Worm (Caenorhabditis elegans) whole organism, young adult: Measurements from ENCODE around the gene ttr-39.

Experiments used
- F10E7.11 ChIP-seq: sonication (generic microtip); optimal IDR thresholded peaks from 2 replicates; lab custom pipeline; 2017; ENCODE audit warnings: mild to moderate bottlenecking, missing genetic modification characterization, moderate library complexity, missing compliant biosample characterization
- F39B2.1 ChIP-seq: fragments of 200-800 bp; sonication (Bioruptor generic); IDR thresholded peaks from 2 replicates; pipeline ENCODE4 v1.3.6; 2022; ENCODE audit warnings: missing genetic modification reagents, missing genetic modification characterization, missing compliant biosample characterization
- T07F8.4 ChIP-seq: sonication (generic microtip); optimal IDR thresholded peaks from 2 replicates; lab custom pipeline; 2016; ENCODE audit warnings: mild to moderate bottlenecking, missing genetic modification characterization, moderate library complexity, missing compliant biosample characterization
- ZK185.1 ChIP-seq: sonication (generic microtip); optimal IDR thresholded peaks from 2 replicates; lab custom pipeline; 2016; ENCODE audit warnings: mild to moderate bottlenecking, missing genetic modification characterization, missing compliant biosample characterization; ENCODE audit not compliant: poor library complexity, severe bottlenecking
- akir-1 ChIP-seq: fragments of 200-800 bp; sonication (Bioruptor generic); optimal IDR thresholded peaks from 2 replicates; lab custom pipeline; 2018; ENCODE audit warnings: mild to moderate bottlenecking, missing genetic modification characterization, moderate library complexity, missing compliant biosample characterization
- aptf-2 ChIP-seq: fragments of 200-800 bp; sonication (Bioruptor generic); conservative IDR thresholded peaks from 2 replicates; pipeline ENCODE4 v1.3.6; 2022; ENCODE audit warnings: missing genetic modification reagents, missing genetic modification characterization, missing compliant biosample characterization
- attf-5 ChIP-seq: fragments of 200-800 bp; sonication (Bioruptor generic); optimal IDR thresholded peaks from 2 replicates; lab custom pipeline; 2018; ENCODE audit warnings: mild to moderate bottlenecking, missing genetic modification characterization, missing compliant biosample characterization
- ceh-40 ChIP-seq: fragments of 200-800 bp; sonication (Bioruptor generic); IDR thresholded peaks from 2 replicates; pipeline ENCODE4 v1.3.6; 2022; ENCODE audit warnings: missing genetic modification characterization, missing compliant biosample characterization
- hlh-26 ChIP-seq: fragments of 200-800 bp; sonication (Bioruptor generic); conservative IDR thresholded peaks from 2 replicates; pipeline ENCODE4 v1.3.6; 2022; ENCODE audit warnings: missing genetic modification reagents, missing genetic modification characterization, missing compliant biosample characterization
- hmg-20 ChIP-seq: fragments of 200-800 bp; sonication (Bioruptor generic); IDR thresholded peaks from 2 replicates; pipeline ENCODE4 v1.3.6; 2022; ENCODE audit warnings: missing genetic modification reagents, missing genetic modification characterization, missing compliant biosample characterization
- lag-1 ChIP-seq: fragments of 200-800 bp; sonication (Bioruptor generic); IDR thresholded peaks from 2 replicates; pipeline ENCODE4 v1.3.6; 2022; ENCODE audit warnings: missing genetic modification reagents, missing genetic modification characterization, missing compliant biosample characterization
- mcd-1 ChIP-seq: fragments of 200-800 bp; sonication (Bioruptor generic); IDR thresholded peaks from 2 replicates; pipeline ENCODE4 v1.3.6; 2022; ENCODE audit warnings: missing genetic modification reagents, missing genetic modification characterization, missing compliant biosample characterization
- nhr-90 ChIP-seq: sonication (generic microtip); optimal IDR thresholded peaks from 2 replicates; lab custom pipeline; 2016; ENCODE audit warnings: missing genotype, mild to moderate bottlenecking, missing genetic modification characterization, missing compliant biosample characterization
- rcor-1 ChIP-seq: fragments of 200-800 bp; sonication (Bioruptor generic); IDR thresholded peaks from 2 replicates; pipeline ENCODE4 v1.3.6; 2022; ENCODE audit warnings: missing genetic modification reagents, missing genetic modification characterization, missing compliant biosample characterization
- snpc-1.1 ChIP-seq: sonication (generic microtip); optimal IDR thresholded peaks from 2 replicates; lab custom pipeline; 2017; ENCODE audit warnings: missing genetic modification characterization, mild to moderate bottlenecking, missing compliant biosample characterization, antibody characterized with exemption, moderate library complexity, missing genotype, missing genetic modification reagents; ENCODE audit not compliant: insufficient read depth
- tlf-1 ChIP-seq: fragments of 200-800 bp; sonication (Bioruptor generic); optimal IDR thresholded peaks from 2 replicates; lab custom pipeline; 2018; ENCODE audit warnings: mild to moderate bottlenecking, missing genetic modification characterization, missing compliant biosample characterization

The ttr-39 gene

ce11 chrIV:10042881-10043280 is 46.8 kb downstream of the ttr-39 start, which contains the start of gene frk-1:
TSS of gene frk-1 (plus strand) at chrIV:10043181.
- TF ChIP-seq F10E7.11 (tag; lab: Kevin White, UChicago) (no peak), T07F8.4 (tag; lab: Kevin White, UChicago) (no peak), aptf-2 (GFP tag; lab: Robert Waterston, UW) (no peak), snpc-1.1 (no peak), hmg-20 (GFP tag; lab: Robert Waterston, UW) (no peak), attf-5 (GFP tag; lab: Kevin White, UChicago) (no peak), ZK185.1 (tag; lab: Kevin White, UChicago) (no peak), tlf-1 (GFP tag; lab: Kevin White, UChicago) (no peak), hlh-26 (no peak), F39B2.1 (GFP tag; lab: Robert Waterston, UW) (no peak), mcd-1 (GFP tag; lab: Robert Waterston, UW) (no peak), ceh-40 (no peak), akir-1 (no peak), rcor-1 (GFP tag; lab: Robert Waterston, UW) (no peak)

ce11 chrIV:10040803-10041202 is 48.9 kb downstream of the ttr-39 start, which contains the start of gene dhs-31:
TSS of gene dhs-31 (minus strand) at chrIV:10040903.
- TF ChIP-seq lag-1, result no peak
- no peak for TF ChIP-seq nhr-90 (tag; lab: Kevin White, UChicago)
- TF ChIP-seq, all 124 proteins: peak for 0
